Worm (Caenorhabditis elegans) whole organism, L2 larva: ENCODE results near the gene lido-17.

Experiments
- ZK546.5 ChIP-seq: sonication (generic microtip); optimal IDR thresholded peaks from 2 replicates; lab custom pipeline; 2017; ENCODE audit warnings: missing biosample characterization, missing genetic modification characterization
- alr-1 ChIP-seq: fragments of 150-350 bp; optimal IDR thresholded peaks from 2 replicates; lab custom pipeline; 2014; ENCODE audit warnings: missing biosample characterization, missing genetic modification characterization
- ama-1 ChIP-seq: fragments of 150-350 bp; optimal IDR thresholded peaks from 2 replicates; lab custom pipeline; 2018; ENCODE audit warnings: inconsistent platforms
- ceh-16 ChIP-seq: fragments of 150-350 bp; optimal IDR thresholded peaks from 2 replicates; lab custom pipeline; 2014; ENCODE audit warnings: missing biosample characterization, missing genetic modification characterization
- nhr-25 ChIP-seq: fragments of 150-350 bp; sonication (generic microtip); optimal IDR thresholded peaks from 3 replicates; lab custom pipeline; 2014; ENCODE audit warnings: missing biosample characterization, missing genetic modification characterization
- ztf-11 ChIP-seq: sonication (generic microtip); optimal IDR thresholded peaks from 2 replicates; lab custom pipeline; 2017; ENCODE audit warnings: missing biosample characterization, missing genetic modification characterization

DNA sequence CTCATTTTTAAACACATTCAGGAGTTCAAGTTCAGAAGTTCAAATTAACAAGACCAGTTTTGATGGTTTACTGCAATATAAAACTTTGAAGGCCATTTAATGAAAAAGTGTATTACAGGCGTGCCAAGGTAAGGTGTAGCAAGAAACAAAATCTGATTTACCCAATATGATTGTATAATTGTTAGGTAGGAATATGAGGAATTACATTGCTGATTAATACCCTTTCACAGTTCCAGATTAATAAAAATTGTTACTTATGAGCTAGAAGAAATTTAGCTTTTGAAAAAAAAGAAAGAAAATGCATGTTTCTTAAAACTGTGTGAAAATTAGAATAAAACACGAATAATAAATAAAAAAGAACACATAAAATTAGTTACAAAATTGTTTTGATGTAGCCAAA, 41.0 kb upstream of the lido-17 start, which contains the start of gene kin-15:
- TF ChIP-seq alr-1 (tag; lab: Kevin White, UChicago) (no peak), ztf-11 (tag; lab: Kevin White, UChicago) (no peak), ceh-16 (tag; lab: Kevin White, UChicago) (no peak), nhr-25 (tag; lab: Kevin White, UChicago) (peak; percentile 26), ama-1 (no peak), ZK546.5 (tag; lab: Kevin White, UChicago) (no peak)
